Worm (Caenorhabditis elegans): Measurements from ENCODE around the gene manf-1.

DNA sequence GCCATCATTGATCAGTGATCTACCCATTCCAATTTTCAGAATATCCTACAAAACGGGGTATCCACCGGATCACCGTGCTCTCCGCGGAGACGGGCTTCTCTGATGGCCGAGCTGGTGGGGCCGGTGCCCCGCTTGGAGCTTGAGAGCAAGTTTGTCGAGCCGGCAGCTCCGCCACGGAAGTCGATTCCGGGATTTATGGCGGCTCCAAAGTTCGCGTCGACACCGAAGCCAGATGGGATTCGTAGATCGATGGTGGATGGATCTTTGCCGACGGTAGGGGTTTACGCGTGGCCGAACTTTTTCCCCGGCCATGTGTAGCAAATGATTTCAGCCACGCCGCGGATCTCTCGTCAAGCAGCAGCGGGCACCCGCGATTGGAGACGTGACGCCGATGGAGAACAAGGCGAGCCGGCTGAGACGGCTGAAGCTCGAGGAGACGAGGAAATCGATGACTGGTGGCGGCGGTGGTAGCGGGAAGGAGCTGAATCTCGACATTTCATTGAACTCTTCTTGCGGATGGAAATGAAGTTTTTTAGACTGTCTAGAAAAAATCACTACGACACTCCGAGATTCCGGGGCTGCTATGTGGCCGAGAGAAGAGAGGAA lies 39.6 kb downstream of the manf-1 start:
- TF ChIP-seq lin-15B (tag; optimal IDR thresholded peaks at IDR 0.05) (no peak), lin-39 (tag; optimal IDR thresholded peaks at IDR 0.05) (no peak), aha-1 (tag) (no peak), dmd-8 (GFP tag; IDR thresholded peaks at IDR 0.05) (no peak), snpc-1.2 (GFP tag; IDR thresholded peaks at IDR 0.05) (no peak), egl-27 (tag; optimal IDR thresholded peaks at IDR 0.05) (no peak), unc-62 (GFP tag; optimal IDR thresholded peaks at IDR 0.05 in 1 of 2) (no peak), unc-62 (tag; optimal IDR thresholded peaks at IDR 0.05) (no peak)
